Worm (Caenorhabditis elegans) whole organism, L2 larva: ENCODE results near the gene mig-17.

Experiments
- C34F6.9 ChIP-seq: fragments of 150-350 bp; optimal IDR thresholded peaks from 2 replicates; lab custom pipeline; 2014; ENCODE audit warnings: missing biosample characterization, missing genetic modification characterization
- F13H6.1 ChIP-seq: sonication (generic microtip); optimal IDR thresholded peaks from 2 replicates; lab custom pipeline; 2016; ENCODE audit warnings: missing genetic modification characterization, missing compliant biosample characterization
- R02D3.7 ChIP-seq: fragments of 150-350 bp; optimal IDR thresholded peaks from 2 replicates; lab custom pipeline; 2014; ENCODE audit warnings: missing biosample characterization, missing genetic modification characterization
- Y55F3AM.14 ChIP-seq: fragments of 200-800 bp; sonication (Bioruptor generic); optimal IDR thresholded peaks from 2 replicates; lab custom pipeline; 2018; ENCODE audit warnings: mild to moderate bottlenecking, missing genetic modification characterization, missing compliant biosample characterization
- alr-1 ChIP-seq: fragments of 150-350 bp; optimal IDR thresholded peaks from 2 replicates; lab custom pipeline; 2014; ENCODE audit warnings: missing biosample characterization, missing genetic modification characterization
- aly-2 ChIP-seq: fragments of 150-350 bp; optimal IDR thresholded peaks from 2 replicates; lab custom pipeline; 2014; ENCODE audit warnings: missing biosample characterization, missing genetic modification characterization
- ama-1 ChIP-seq: fragments of 150-350 bp; optimal IDR thresholded peaks from 2 replicates; lab custom pipeline; 2018; ENCODE audit warnings: inconsistent platforms
- ceh-82 ChIP-seq: fragments of 150-350 bp; optimal IDR thresholded peaks from 2 replicates; lab custom pipeline; 2014; ENCODE audit warnings: missing biosample characterization, missing genetic modification characterization
- crh-2 ChIP-seq: sonication (generic microtip); optimal IDR thresholded peaks from 2 replicates; lab custom pipeline; 2017; ENCODE audit warnings: missing biosample characterization, missing genetic modification characterization
- dmd-4 ChIP-seq: sonication (generic microtip); optimal IDR thresholded peaks from 2 replicates; lab custom pipeline; 2017; ENCODE audit warnings: missing biosample characterization, missing genetic modification characterization
- egl-27 ChIP-seq: sonication (generic microtip); optimal IDR thresholded peaks from 3 replicates; lab custom pipeline; 2017; ENCODE audit warnings: missing biosample characterization, missing genetic modification reagents, missing genetic modification characterization
- elt-1 ChIP-seq: fragments of 150-350 bp; optimal IDR thresholded peaks from 2 replicates; lab custom pipeline; 2014; ENCODE audit warnings: missing biosample characterization, missing genetic modification characterization
- elt-3 ChIP-seq: sonication (generic microtip); optimal IDR thresholded peaks from 2 replicates; lab custom pipeline; 2017; ENCODE audit warnings: missing biosample characterization, missing genetic modification characterization
- fos-1 ChIP-seq: fragments of 150-350 bp; optimal IDR thresholded peaks from 2 replicates; lab custom pipeline; 2014; ENCODE audit warnings: missing biosample characterization, missing genetic modification characterization
- lin-11 ChIP-seq: fragments of 150-350 bp; sonication (generic microtip); optimal IDR thresholded peaks from 2 replicates; lab custom pipeline; 2014; ENCODE audit warnings: missing biosample characterization, missing genetic modification characterization, inconsistent platforms, mixed read lengths
- lin-39 ChIP-seq: fragments of 150-350 bp; optimal IDR thresholded peaks from 2 replicates; lab custom pipeline; 2014; ENCODE audit warnings: missing biosample characterization, missing genetic modification reagents, missing genetic modification characterization
- lsy-2 ChIP-seq, 2 experiments: fragments of 150-350 bp in 1 of 2; sonication (generic microtip) in 1 of 2; optimal IDR thresholded peaks; 2 replicates each; lab custom pipeline; 2014 to 2017; ENCODE audit warnings: missing biosample characterization in 2 of 2, missing genetic modification characterization in 2 of 2
- mab-5 ChIP-seq: fragments of 150-350 bp; optimal IDR thresholded peaks from 2 replicates; lab custom pipeline; 2014; ENCODE audit warnings: missing biosample characterization, missing genetic modification characterization
- mdl-1 ChIP-seq, 2 experiments: fragments of 150-350 bp in 1 of 2; sonication (generic microtip) in 1 of 2; optimal IDR thresholded peaks; 2 replicates each; lab custom pipeline; 2017; ENCODE audit warnings: missing biosample characterization in 2 of 2, missing genetic modification characterization in 2 of 2
- nhr-11 ChIP-seq: fragments of 150-350 bp; optimal IDR thresholded peaks from 2 replicates; lab custom pipeline; 2014; ENCODE audit warnings: missing biosample characterization, missing genetic modification characterization
- nhr-129 ChIP-seq: fragments of 150-350 bp; optimal IDR thresholded peaks from 2 replicates; lab custom pipeline; 2014; ENCODE audit warnings: missing biosample characterization, missing genetic modification characterization
- nhr-21 ChIP-seq: fragments of 150-350 bp; optimal IDR thresholded peaks from 2 replicates; lab custom pipeline; 2014; ENCODE audit warnings: missing biosample characterization, missing genetic modification characterization
- nhr-23 ChIP-seq: fragments of 150-350 bp; optimal IDR thresholded peaks from 2 replicates; lab custom pipeline; 2014; ENCODE audit warnings: missing biosample characterization, missing genetic modification reagents, missing genetic modification characterization
- nhr-237 ChIP-seq: fragments of 150-350 bp; optimal IDR thresholded peaks from 2 replicates; lab custom pipeline; 2014; ENCODE audit warnings: missing biosample characterization, missing genetic modification characterization
- sem-4 ChIP-seq: fragments of 150-350 bp; optimal IDR thresholded peaks from 2 replicates; lab custom pipeline; 2014; ENCODE audit warnings: missing biosample characterization, missing genetic modification reagents, missing genetic modification characterization
- skn-1 ChIP-seq: sonication (generic microtip); optimal IDR thresholded peaks from 2 replicates; lab custom pipeline; 2017; ENCODE audit warnings: missing biosample characterization, missing genetic modification characterization
- sma-9 ChIP-seq, 2 experiments: fragments of 150-350 bp in 1 of 2; sonication (generic microtip) in 1 of 2; optimal IDR thresholded peaks; 2 replicates each; lab custom pipeline; 2014 to 2016; ENCODE audit warnings: missing genetic modification characterization in 2 of 2, mild to moderate bottlenecking in 1 of 2, missing biosample characterization in 1 of 2, missing compliant biosample characterization in 1 of 2, missing genetic modification reagents in 1 of 2, moderate library complexity in 1 of 2
- snpc-4 ChIP-seq: fragments of 150-350 bp; optimal IDR thresholded peaks from 2 replicates; lab custom pipeline; 2014; ENCODE audit warnings: missing biosample characterization, missing genetic modification characterization
- unc-62 ChIP-seq: fragments of 150-350 bp; optimal IDR thresholded peaks from 2 replicates; lab custom pipeline; 2014; ENCODE audit warnings: missing biosample characterization, missing genetic modification reagents, missing genetic modification characterization
- zag-1 ChIP-seq: fragments of 150-350 bp; optimal IDR thresholded peaks from 2 replicates; lab custom pipeline; 2014; ENCODE audit warnings: missing biosample characterization, missing genetic modification characterization
- ztf-11 ChIP-seq: sonication (generic microtip); optimal IDR thresholded peaks from 2 replicates; lab custom pipeline; 2017; ENCODE audit warnings: missing biosample characterization, missing genetic modification characterization
- ztf-4 ChIP-seq: fragments of 150-350 bp; optimal IDR thresholded peaks from 2 replicates; lab custom pipeline; 2014; ENCODE audit warnings: missing biosample characterization, missing genetic modification characterization

The mig-17 gene

ce11 chrV:11446297-11446696, at the start of gene mig-17:
Gene mig-17 (plus strand): TSS chrV:11446685.
- TF ChIP-seq sma-9 (GFP tag; optimal IDR thresholded peaks at IDR 0.05; lab: Kevin White, UChicago): peak; percentile 7
- no peak for TF ChIP-seq sma-9 (tag; optimal IDR thresholded peaks at IDR 0.05; lab: Kevin White, UChicago)
- TF ChIP-seq lin-11: no peak
- peak; percentile 56 for TF ChIP-seq F13H6.1
- TF ChIP-seq nhr-129: peak; percentile 31
- TF ChIP-seq nhr-23 (tag; lab: Kevin White, UChicago): no peak

DNA sequence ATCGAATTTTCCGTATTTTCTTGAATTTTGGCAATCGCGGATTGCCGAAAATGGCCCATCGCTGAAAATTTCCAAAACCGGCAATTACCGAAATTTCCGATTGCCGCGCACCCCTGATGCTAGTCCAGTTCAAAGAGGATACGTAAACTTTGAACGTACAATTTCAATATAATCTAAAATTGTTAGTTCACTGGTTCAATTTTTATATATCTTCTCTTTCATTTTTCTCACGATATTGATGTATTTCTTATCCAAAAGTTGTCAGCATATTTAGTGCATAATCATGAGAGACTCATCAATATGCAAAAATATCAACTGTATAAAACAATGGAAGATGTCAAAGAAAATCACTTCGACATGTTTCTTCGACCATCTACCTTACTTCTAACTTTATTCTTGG, 47.9 kb upstream of the mig-17 start, which contains the start of gene nas-17:
Gene nas-17, plus strand, starts transcription at position 301 of the 400 bp plus-strand sequence.
- no peak for TF ChIP-seq lsy-2 (tag; optimal IDR thresholded peaks at IDR 0.05; lab: Kevin White, UChicago)
- TF ChIP-seq sem-4 (tag; lab: Kevin White, UChicago): no peak

- TF ChIP-seq alr-1: no peak
- no peak for TF ChIP-seq C34F6.9 (tag; lab: Kevin White, UChicago)
- TF ChIP-seq sem-4 (tag; lab: Kevin White, UChicago): no peak
- TF ChIP-seq ztf-4: no peak
- no peak for TF ChIP-seq ceh-82
- no peak for TF ChIP-seq egl-27
- TF ChIP-seq nhr-21 (tag; lab: Kevin White, UChicago): no peak
- TF ChIP-seq unc-62 (GFP tag; lab: Kevin White, UChicago): no peak
- TF ChIP-seq lin-39: no peak
- TF ChIP-seq skn-1 (tag; lab: Kevin White, UChicago): no peak
- no peak for TF ChIP-seq snpc-4 (tag; lab: Kevin White, UChicago)
- no peak for TF ChIP-seq nhr-11 (tag; lab: Kevin White, UChicago)
- no peak for TF ChIP-seq ama-1 (lab: Kevin White, UChicago)
- TF ChIP-seq nhr-237 (tag; lab: Kevin White, UChicago): no peak
- no peak for TF ChIP-seq R02D3.7 (tag; lab: Kevin White, UChicago)
Observed at ce11 chrV:11402610-11403009, 43.9 kb upstream of the mig-17 start, which contains the start of gene nas-19. Gene nas-19 (minus strand): TSS chrV:11402710.

- peak; percentile 71 for TF ChIP-seq fos-1 (tag; lab: Kevin White, UChicago)
- TF ChIP-seq sma-9 (GFP tag; optimal IDR thresholded peaks at IDR 0.05; lab: Kevin White, UChicago): peak; percentile 24
- no peak for TF ChIP-seq sma-9 (tag; optimal IDR thresholded peaks at IDR 0.05; lab: Kevin White, UChicago)
- no peak for TF ChIP-seq C34F6.9 (tag; lab: Kevin White, UChicago)
Observed at ce11 chrV:11403059-11403458, 43.4 kb upstream of the mig-17 start.

- TF ChIP-seq sma-9 (GFP tag; optimal IDR thresholded peaks at IDR 0.05; lab: Kevin White, UChicago) (peak; percentile 24), sma-9 (tag; optimal IDR thresholded peaks at IDR 0.05; lab: Kevin White, UChicago) (no peak), Y55F3AM.14 (GFP tag; lab: Kevin White, UChicago) (no peak), nhr-11 (tag; lab: Kevin White, UChicago) (no peak), lin-11 (no peak), ztf-4 (no peak), elt-1 (tag; lab: Kevin White, UChicago) (no peak), crh-2 (tag; lab: Kevin White, UChicago) (peak; percentile 45), aly-2 (no peak), fos-1 (tag; lab: Kevin White, UChicago) (peak; percentile 70), dmd-4 (tag; lab: Kevin White, UChicago) (no peak), F13H6.1 (peak; percentile 15)
Observed at ce11 chrV:11403702-11404101, 42.8 kb upstream of the mig-17 start.

- no peak for TF ChIP-seq mdl-1 (tag; optimal IDR thresholded peaks at IDR 0.05; lab: Kevin White, UChicago)
- TF ChIP-seq elt-1 (tag; lab: Kevin White, UChicago): no peak
- no peak for TF ChIP-seq mab-5 (tag; lab: Kevin White, UChicago)
- TF ChIP-seq zag-1: no peak
- no peak for TF ChIP-seq elt-3 (tag; lab: Kevin White, UChicago)
- no peak for TF ChIP-seq ztf-11 (tag; lab: Kevin White, UChicago)
- TF ChIP-seq crh-2 (tag; lab: Kevin White, UChicago): no peak
- no peak for TF ChIP-seq ama-1 (lab: Kevin White, UChicago)
- no peak for TF ChIP-seq R02D3.7 (tag; lab: Kevin White, UChicago)
- TF ChIP-seq lsy-2 (tag; optimal IDR thresholded peaks at IDR 0.05; lab: Kevin White, UChicago): no peak
- TF ChIP-seq nhr-237 (tag; lab: Kevin White, UChicago): no peak
- TF ChIP-seq F13H6.1: no peak
- TF ChIP-seq, all 48 proteins: peak for 0
Observed at ce11 chrV:11407251-11407650, 39.2 kb upstream of the mig-17 start, which contains the start of gene K03B8.6. Gene K03B8.6 (plus strand): TSS chrV:11407584.
